Fruit fly (Drosophila melanogaster) S2 (cell line): ENCODE results near the gene Taf7.

ENCODE experiments used
- CG8478 ChIP-seq: fragments of >200 bp; optimal IDR thresholded peaks from 2 replicates; lab custom pipeline; 2018
- CTCF ChIP-seq, 2 experiments: fragments of >200 bp; optimal IDR thresholded peaks; 2 replicates each; lab custom pipeline; 2018

DNA sequence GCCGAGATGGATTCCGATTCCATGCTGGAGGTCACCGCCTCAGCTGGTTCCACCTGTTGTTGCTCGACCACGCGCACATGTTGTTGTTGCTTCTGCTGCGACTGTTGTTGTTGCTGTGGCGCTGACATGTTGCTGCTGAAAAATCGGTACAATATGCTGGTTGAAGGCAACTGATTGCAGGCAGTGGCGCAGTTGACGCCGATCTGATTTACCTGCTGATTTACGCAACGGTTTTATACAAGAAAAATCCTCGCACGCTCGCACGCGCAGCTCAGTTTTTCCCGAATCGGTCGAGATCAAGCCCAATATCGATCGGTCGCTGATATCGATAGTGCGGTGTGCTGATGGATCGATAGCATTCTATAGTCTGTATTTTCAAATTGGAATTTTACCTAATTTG is 4.3 kb downstream of the Taf7 start, which contains the start of gene Prat:
- no peak for TF ChIP-seq CG8478
- no peak for TF ChIP-seq CTCF (optimal IDR thresholded peaks at IDR 0.05; lab: Kevin White, UChicago)
